Fruit fly (Drosophila melanogaster) whole organism, pupa: Measurements from ENCODE around the gene HP1e.

Source experiments
- CG10348 ChIP-seq: fragments of 200-800 bp; sonication (Bioruptor generic); IDR thresholded peaks from 2 replicates; pipeline ENCODE4 v1.3.6; 2022; ENCODE audit warnings: missing biosample characterization, missing genetic modification characterization
- CG12605 ChIP-seq: fragments of 200-800 bp; sonication (Bioruptor generic); IDR thresholded peaks from 2 replicates; pipeline ENCODE4 v1.3.6; 2022; ENCODE audit warnings: missing biosample characterization, missing genetic modification characterization
- CG13204 ChIP-seq: fragments of 200-800 bp; sonication (Bioruptor generic); optimal IDR thresholded peaks from 2 replicates; lab custom pipeline; 2018; ENCODE audit warnings: missing biosample characterization, mild to moderate bottlenecking, missing genetic modification characterization, moderate library complexity
- CG14655 ChIP-seq: fragments of 200-800 bp; sonication (Bioruptor generic); optimal IDR thresholded peaks from 3 replicates; lab custom pipeline; 2017; ENCODE audit warnings: mild to moderate bottlenecking, missing biosample characterization, missing genetic modification reagents, missing genetic modification characterization
- CG15710 ChIP-seq: fragments of 200-800 bp; sonication (Bioruptor generic); optimal IDR thresholded peaks from 2 replicates; lab custom pipeline; 2018; ENCODE audit warnings: missing biosample characterization, mild to moderate bottlenecking, missing genetic modification characterization, moderate library complexity
- CG17806 ChIP-seq: fragments of 200-800 bp; sonication (Bioruptor generic); optimal IDR thresholded peaks from 2 replicates; lab custom pipeline; 2018; ENCODE audit warnings: missing biosample characterization, mild to moderate bottlenecking, missing genetic modification characterization, moderate library complexity
- CG32121 ChIP-seq: fragments of 200-800 bp; sonication (Bioruptor generic); IDR thresholded peaks from 2 replicates; pipeline ENCODE4 v1.3.6; 2022; ENCODE audit warnings: missing biosample characterization, missing genetic modification characterization
- CG34367 ChIP-seq: fragments of 200-800 bp; sonication (Bioruptor generic); optimal IDR thresholded peaks from 2 replicates; lab custom pipeline; 2018; ENCODE audit warnings: missing biosample characterization, mild to moderate bottlenecking, missing genetic modification characterization
- CG4496 ChIP-seq: fragments of 200-800 bp; sonication (Bioruptor generic); IDR thresholded peaks from 3 replicates; pipeline ENCODE4 v1.3.6; 2022; ENCODE audit warnings: missing biosample characterization, missing genetic modification characterization
- CG8159 ChIP-seq: fragments of 200-800 bp; sonication (Bioruptor generic); optimal IDR thresholded peaks from 3 replicates; lab custom pipeline; 2018; ENCODE audit warnings: missing biosample characterization, mild to moderate bottlenecking, missing genetic modification characterization, moderate library complexity
- CG8301 ChIP-seq: fragments of 200-800 bp; sonication (Bioruptor generic); optimal IDR thresholded peaks from 2 replicates; lab custom pipeline; 2018; ENCODE audit warnings: missing biosample characterization, mild to moderate bottlenecking, missing genetic modification characterization
- CG9948 ChIP-seq: fragments of 200-800 bp; sonication (Bioruptor generic); optimal IDR thresholded peaks from 2 replicates; lab custom pipeline; 2018; ENCODE audit warnings: missing biosample characterization, mild to moderate bottlenecking, missing genetic modification characterization, moderate library complexity
- D1 ChIP-seq: fragments of 200-800 bp; sonication (Bioruptor generic); optimal IDR thresholded peaks from 2 replicates; lab custom pipeline; 2018; ENCODE audit warnings: missing biosample characterization, mild to moderate bottlenecking, missing genetic modification characterization, moderate library complexity
- EcR ChIP-seq: fragments of 200-800 bp; sonication (Bioruptor generic); optimal IDR thresholded peaks from 3 replicates; lab custom pipeline; 2019; ENCODE audit warnings: missing biosample characterization, missing genetic modification characterization, mild to moderate bottlenecking, moderate library complexity, missing genetic modification reagents
- Ets98B ChIP-seq: fragments of 200-800 bp; sonication (Bioruptor generic); IDR thresholded peaks from 2 replicates; pipeline ENCODE4 v1.3.6; 2022; ENCODE audit warnings: missing biosample characterization, missing genetic modification characterization
- Pif1A ChIP-seq: fragments of 200-800 bp; sonication (Bioruptor generic); optimal IDR thresholded peaks from 3 replicates; lab custom pipeline; 2016; ENCODE audit warnings: missing biosample characterization, missing genetic modification characterization
- Pif1B ChIP-seq: fragments of 200-800 bp; sonication (Bioruptor generic); optimal IDR thresholded peaks from 3 replicates; lab custom pipeline; 2016; ENCODE audit warnings: missing biosample characterization, missing genetic modification characterization
- Snoo ChIP-seq: fragments of 200-800 bp; sonication (Bioruptor generic); optimal IDR thresholded peaks from 3 replicates; lab custom pipeline; 2017; ENCODE audit warnings: missing biosample characterization, mild to moderate bottlenecking, missing genetic modification characterization, inconsistent platforms
- fd96Ca ChIP-seq: fragments of 200-800 bp; sonication (Bioruptor generic); IDR thresholded peaks from 3 replicates; pipeline ENCODE4 v1.3.6; 2022; ENCODE audit warnings: missing biosample characterization, missing genetic modification characterization
- gl ChIP-seq: fragments of 200-800 bp; sonication (Bioruptor generic); optimal IDR thresholded peaks from 2 replicates; lab custom pipeline; 2018; ENCODE audit warnings: missing biosample characterization, mild to moderate bottlenecking, missing genetic modification characterization
- rn ChIP-seq: fragments of 200-800 bp; sonication (Bioruptor generic); IDR thresholded peaks from 2 replicates; pipeline ENCODE4 v1.3.6; 2022; ENCODE audit warnings: missing biosample characterization, missing genetic modification characterization

The HP1e gene

DNA sequence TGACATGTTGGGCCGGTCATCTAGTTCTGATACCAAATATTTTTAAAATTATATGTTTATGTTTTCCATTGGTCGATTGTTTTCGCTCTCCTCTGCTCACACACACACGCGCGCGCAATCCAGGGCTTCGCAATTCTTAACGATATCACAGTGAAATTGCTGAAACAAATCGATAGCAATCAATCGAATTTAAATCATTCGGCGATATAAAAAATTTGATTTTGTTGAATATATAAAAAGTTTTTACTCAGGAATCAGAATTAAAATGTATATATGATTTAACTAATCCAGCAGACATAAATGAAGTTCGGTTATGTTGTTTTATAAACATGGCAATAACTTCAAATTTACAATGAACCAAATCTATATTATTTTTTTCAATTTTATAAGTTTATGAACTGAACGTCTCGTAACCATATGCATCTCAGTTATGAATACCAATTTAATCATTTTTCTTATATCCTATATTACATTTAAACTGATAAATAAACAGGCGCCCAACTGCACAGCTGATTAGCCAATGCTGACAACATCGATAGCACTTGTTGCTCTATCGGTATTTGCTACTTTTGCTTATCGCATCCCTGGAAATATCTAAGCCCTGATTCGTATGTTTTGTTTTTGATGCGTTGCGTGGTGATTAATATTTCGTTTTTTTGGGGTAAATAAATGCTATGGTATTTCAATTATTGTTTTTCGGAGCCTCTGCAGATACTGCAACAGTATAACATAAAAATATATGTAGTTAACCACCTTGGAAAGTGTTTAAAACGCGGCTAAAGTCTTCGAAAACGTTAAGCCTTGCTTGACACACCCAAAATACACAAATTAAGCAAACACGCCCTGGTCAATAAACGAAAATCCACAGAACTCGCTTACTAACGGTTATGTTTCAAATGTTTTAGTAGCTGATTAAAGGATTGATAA lies 13.3 kb downstream of the HP1e start, which contains the start of the genes Aduk and pasi2:
Aduk (minus strand) TSS at position 123 of the 927 bp plus-strand sequence.
pasi2 (plus strand) TSS at position 579 of the 927 bp plus-strand sequence.
- TF ChIP-seq CG9948 (tag; lab: Kevin White, UChicago), result no peak
- no peak for TF ChIP-seq Snoo (tag; lab: Kevin White, UChicago)
- TF ChIP-seq CG4496 (GFP tag; lab: Robert Waterston, UW), result no peak
- TF ChIP-seq fd96Ca (GFP tag; lab: Robert Waterston, UW), result no peak
- no peak for TF ChIP-seq CG12605 (GFP tag; lab: Robert Waterston, UW)
- no peak for TF ChIP-seq Pif1B
- no peak for TF ChIP-seq CG32121
- TF ChIP-seq Ets98B (GFP tag; lab: Robert Waterston, UW), result no peak
- TF ChIP-seq CG15710 (tag; lab: Kevin White, UChicago), result no peak
- TF ChIP-seq CG17806 (tag; lab: Kevin White, UChicago), result no peak
- TF ChIP-seq CG10348, result no peak
- no peak for TF ChIP-seq EcR (GFP tag; lab: Kevin White, UChicago)
- no peak for TF ChIP-seq gl (tag; lab: Kevin White, UChicago)

DNA sequence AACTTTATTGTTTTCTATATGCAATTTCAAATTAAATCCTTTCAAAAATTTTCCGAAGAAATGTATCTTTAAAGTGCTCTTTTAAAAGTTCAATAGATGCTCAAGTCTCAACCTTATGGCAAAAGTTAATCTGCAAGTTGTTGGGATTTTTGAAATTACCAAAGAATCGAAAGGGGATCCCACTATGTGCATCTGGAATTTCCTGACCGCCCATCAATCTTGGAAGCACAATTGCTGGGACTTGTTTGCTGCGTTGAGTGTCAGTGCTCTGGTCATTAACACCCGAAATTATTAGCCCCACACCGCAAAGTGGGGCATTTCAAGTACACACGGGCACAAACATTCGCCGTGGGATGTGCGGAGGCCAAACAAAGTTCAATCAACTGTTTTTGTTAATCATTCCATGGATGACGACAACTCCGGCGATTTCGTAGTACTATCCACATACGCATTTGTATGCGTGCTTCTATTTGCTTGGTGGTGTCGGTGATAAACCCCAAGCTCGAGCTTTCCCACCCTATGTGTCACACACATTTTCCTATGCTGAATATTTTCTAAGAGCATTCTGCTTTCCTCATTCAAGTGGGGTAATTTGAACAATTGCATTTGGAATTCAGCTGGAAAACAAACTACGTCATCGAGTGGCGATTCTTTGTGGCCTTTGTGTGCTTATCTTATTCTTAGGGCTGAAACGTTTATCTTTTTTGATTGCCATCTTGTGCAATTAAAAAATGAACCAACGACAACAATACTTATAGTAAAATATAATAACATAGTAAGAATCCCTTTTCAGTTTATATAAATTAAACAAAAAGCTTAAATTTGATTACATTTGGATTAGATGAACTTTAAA lies 16.1 kb downstream of the HP1e start:
- TF ChIP-seq Pif1B, result no peak
- TF ChIP-seq EcR (GFP tag; lab: Kevin White, UChicago), result peak; percentile 66
- TF ChIP-seq, all 21 proteins: peak for 1

DNA sequence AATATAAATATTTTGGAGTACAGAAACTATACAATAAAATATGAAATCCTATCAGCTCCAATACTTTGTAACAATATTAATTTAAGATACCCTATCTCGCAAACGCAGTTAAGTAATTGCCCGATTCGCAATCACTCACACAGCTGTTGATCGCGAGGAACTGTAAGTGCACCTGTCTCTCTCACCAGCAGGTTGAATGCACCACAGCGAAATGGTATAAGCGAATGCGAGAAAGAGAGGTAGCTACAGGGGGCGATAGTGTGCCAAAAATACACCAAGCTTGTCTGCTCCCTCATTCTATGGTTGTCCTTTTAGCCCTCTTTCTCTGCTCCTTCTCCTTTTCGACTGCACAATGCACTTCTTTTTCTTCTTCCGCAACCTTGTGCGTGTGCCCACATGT lies 17.2 kb downstream of the HP1e start:
- TF ChIP-seq EcR (GFP tag; lab: Kevin White, UChicago) (peak; percentile 95), CG9948 (tag; lab: Kevin White, UChicago) (no peak), Snoo (tag; lab: Kevin White, UChicago) (no peak)

DNA sequence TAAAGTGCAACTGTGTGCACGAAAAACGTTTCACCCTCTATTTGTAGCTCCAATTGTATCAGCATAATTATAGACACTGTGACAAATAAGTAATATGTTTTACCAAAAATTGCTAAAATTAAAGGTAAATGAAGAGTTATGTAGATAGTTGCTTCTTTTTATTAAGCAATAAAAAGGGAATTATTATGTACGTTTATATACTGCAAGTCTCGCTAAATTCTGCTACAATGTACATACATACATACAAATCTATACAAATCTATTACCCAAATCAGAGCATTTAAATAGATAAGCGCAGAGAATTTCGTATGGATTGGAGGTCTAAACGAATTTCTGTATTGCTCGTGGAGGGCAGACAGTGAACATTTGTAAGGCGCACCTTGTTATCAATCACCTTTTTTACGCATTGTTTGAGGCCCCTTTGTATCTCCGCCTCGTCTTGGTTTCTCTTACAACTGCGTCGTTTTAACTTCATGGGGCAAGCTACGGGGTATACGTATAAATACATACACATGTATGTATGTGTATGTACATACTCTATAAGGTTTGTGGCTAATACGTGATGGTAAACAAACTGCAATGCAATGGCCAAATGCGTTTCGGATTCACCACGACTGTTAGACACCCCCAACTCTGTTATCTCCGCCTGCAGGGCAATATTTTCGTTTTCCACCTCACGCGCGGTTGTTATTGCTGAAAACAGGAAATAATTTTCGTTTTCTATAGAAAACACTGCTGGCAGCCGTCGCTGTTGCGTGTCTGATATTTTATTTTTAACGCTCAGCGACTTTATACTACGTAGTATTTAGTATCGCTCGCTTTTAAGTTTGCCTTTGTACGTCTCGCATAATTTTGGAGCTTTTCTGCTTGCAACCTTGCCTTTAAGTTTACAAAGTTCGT lies 17.9 kb downstream of the HP1e start:
- peak; percentile 44 for TF ChIP-seq Pif1B
- TF ChIP-seq CG14655 (GFP tag; lab: Kevin White, UChicago), result peak; percentile 85
- no peak; the same call in 2 of the 3 replicates for TF ChIP-seq fd96Ca (GFP tag; lab: Robert Waterston, UW)
- peak; percentile 79 for TF ChIP-seq CG34367 (tag; lab: Kevin White, UChicago)
- TF ChIP-seq CG13204 (GFP tag; lab: Kevin White, UChicago), result no peak
- TF ChIP-seq gl (tag; lab: Kevin White, UChicago), result peak; percentile 13
- TF ChIP-seq CG8159 (tag; lab: Kevin White, UChicago), result peak; percentile 80
- peak; percentile 36; the same call in 1 of the 2 replicates for TF ChIP-seq CG12605 (GFP tag; lab: Robert Waterston, UW)
- TF ChIP-seq EcR (GFP tag; lab: Kevin White, UChicago), result peak; percentile 47
- TF ChIP-seq CG4496 (GFP tag; lab: Robert Waterston, UW), result peak; percentile 57; the same call in 1 of the 3 replicates
- peak; percentile 38; the same call in 1 of the 2 replicates for TF ChIP-seq Ets98B (GFP tag; lab: Robert Waterston, UW)
- TF ChIP-seq Snoo (tag; lab: Kevin White, UChicago), result peak; percentile 50
- TF ChIP-seq CG9948 (tag; lab: Kevin White, UChicago), result peak; percentile 86
- TF ChIP-seq Pif1A (GFP tag; lab: Kevin White, UChicago), result peak; percentile 70
- TF ChIP-seq CG10348, result no peak
- peak; percentile 66 for TF ChIP-seq CG32121
- TF ChIP-seq CG8301 (tag; lab: Kevin White, UChicago), result peak; percentile 85
- peak; percentile 72 for TF ChIP-seq CG15710 (tag; lab: Kevin White, UChicago)
- TF ChIP-seq D1 (tag; lab: Kevin White, UChicago), result peak; percentile 67
- TF ChIP-seq rn, result 0 out of 2 replicates have a peak, but pooled peaks have one; percentile 5
- TF ChIP-seq CG17806 (tag; lab: Kevin White, UChicago), result peak; percentile 81

DNA sequence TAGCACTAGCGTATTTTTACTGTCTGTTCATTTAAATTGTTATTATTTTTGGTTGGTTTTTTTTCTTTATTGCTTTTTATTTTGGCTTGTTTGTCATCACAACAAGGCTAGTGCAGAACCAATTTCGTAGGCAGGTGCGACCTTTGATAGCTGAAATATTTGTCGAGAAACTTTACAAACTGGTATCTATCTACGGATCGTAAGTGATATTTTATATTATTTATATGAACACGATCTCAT lies 18.4 kb downstream of the HP1e start, which contains the start of gene drn:
drn (plus strand) TSS at position 141 of the 240 bp plus-strand sequence.
- TF ChIP-seq gl (tag; lab: Kevin White, UChicago) (no peak), CG13204 (GFP tag; lab: Kevin White, UChicago) (no peak), CG14655 (GFP tag; lab: Kevin White, UChicago) (no peak)
